Worm (Caenorhabditis elegans) whole organism, L4 larva: ENCODE data around the gene F10C1.9.

ENCODE experiments used
- D1046.2 ChIP-seq: fragments of 200-800 bp; sonication (Bioruptor generic); IDR thresholded peaks from 2 replicates; pipeline ENCODE4 v1.3.6; 2022; ENCODE audit warnings: missing genetic modification characterization, missing compliant biosample characterization
- F10B5.3 ChIP-seq: sonication (generic microtip); optimal IDR thresholded peaks from 2 replicates; lab custom pipeline; 2016; ENCODE audit warnings: mild to moderate bottlenecking, missing genetic modification characterization, missing compliant biosample characterization
- F26F4.8 ChIP-seq: fragments of 200-800 bp; sonication (Bioruptor generic); conservative IDR thresholded peaks from 2 replicates; pipeline ENCODE4 v1.3.6; 2022; ENCODE audit warnings: missing genetic modification characterization, missing compliant biosample characterization
- F37D6.2 ChIP-seq: sonication (generic microtip); optimal IDR thresholded peaks from 2 replicates; lab custom pipeline; 2016; ENCODE audit warnings: mild to moderate bottlenecking, missing genetic modification characterization, missing compliant biosample characterization
- R02D3.7 ChIP-seq: fragments of 150-350 bp; sonication (generic microtip); optimal IDR thresholded peaks from 3 replicates; lab custom pipeline; 2014; ENCODE audit warnings: missing biosample characterization, missing genetic modification characterization
- T20F7.1 ChIP-seq: fragments of 200-800 bp; sonication (Bioruptor generic); optimal IDR thresholded peaks from 2 replicates; lab custom pipeline; 2018; ENCODE audit warnings: mild to moderate bottlenecking, missing genetic modification characterization, missing compliant biosample characterization
- ZK337.2 ChIP-seq: fragments of 200-800 bp; sonication (Bioruptor generic); IDR thresholded peaks from 2 replicates; pipeline ENCODE4 v1.3.6; 2022; ENCODE audit warnings: missing genetic modification reagents, missing genetic modification characterization, missing compliant biosample characterization
- arid-1 ChIP-seq: fragments of 200-800 bp; sonication (Bioruptor generic); conservative IDR thresholded peaks from 2 replicates; pipeline ENCODE4 v1.3.6; 2022; ENCODE audit warnings: missing genetic modification reagents, missing genetic modification characterization, missing compliant biosample characterization
- ceh-44 ChIP-seq: fragments of 200-800 bp; sonication (Bioruptor generic); IDR thresholded peaks from 2 replicates; pipeline ENCODE4 v1.3.6; 2022; ENCODE audit warnings: missing genetic modification reagents, missing genetic modification characterization, missing compliant biosample characterization
- daf-16 ChIP-seq, 3 experiments: sonication (generic microtip); optimal IDR thresholded peaks; 2 replicates each; lab custom pipeline; 2016 to 2017; ENCODE audit warnings: missing genetic modification characterization in 3 of 3, missing genetic modification reagents in 3 of 3, mild to moderate bottlenecking in 2 of 3, missing compliant biosample characterization in 2 of 3, missing biosample characterization in 1 of 3, moderate library complexity in 1 of 3
- dmd-6 ChIP-seq: fragments of 200-800 bp; sonication (Bioruptor generic); IDR thresholded peaks from 2 replicates; pipeline ENCODE4 v1.3.6; 2022; ENCODE audit warnings: missing genetic modification reagents, missing genetic modification characterization, missing compliant biosample characterization
- duxl-1 ChIP-seq: sonication (generic microtip); optimal IDR thresholded peaks from 2 replicates; lab custom pipeline; 2016; ENCODE audit warnings: mild to moderate bottlenecking, missing genetic modification characterization, moderate library complexity, missing compliant biosample characterization; ENCODE audit not compliant: poor library complexity
- gei-8 ChIP-seq: fragments of 200-800 bp; sonication (Bioruptor generic); optimal IDR thresholded peaks from 2 replicates; lab custom pipeline; 2018; ENCODE audit warnings: mild to moderate bottlenecking, missing genetic modification characterization, missing compliant biosample characterization
- hif-1 ChIP-seq, 2 experiments: sonication (generic microtip); optimal IDR thresholded peaks; 2 replicates each; lab custom pipeline; 2016 to 2017; ENCODE audit warnings: missing compliant biosample characterization in 2 of 2, missing genetic modification characterization in 2 of 2, missing genetic modification reagents in 2 of 2, missing genotype in 2 of 2, mild to moderate bottlenecking in 1 of 2
- hlh-30 ChIP-seq: sonication (generic microtip); optimal IDR thresholded peaks from 2 replicates; lab custom pipeline; 2017; ENCODE audit warnings: antibody characterized with exemption, mild to moderate bottlenecking, missing genetic modification characterization, missing compliant biosample characterization; ENCODE audit not compliant: insufficient read depth
- lin-1 ChIP-seq: fragments of 200-800 bp; sonication (Bioruptor generic); IDR thresholded peaks from 2 replicates; pipeline ENCODE4 v1.3.6; 2022; ENCODE audit warnings: missing genetic modification reagents, missing genetic modification characterization, missing compliant biosample characterization
- lin-13 ChIP-seq: fragments of 150-350 bp; optimal IDR thresholded peaks from 2 replicates; lab custom pipeline; 2014; ENCODE audit warnings: missing biosample characterization, missing genetic modification reagents, missing genetic modification characterization
- lir-3 ChIP-seq: sonication (generic microtip); optimal IDR thresholded peaks from 2 replicates; lab custom pipeline; 2016; ENCODE audit warnings: mild to moderate bottlenecking, missing genetic modification characterization, missing compliant biosample characterization
- lsy-2 ChIP-seq, 2 experiments: fragments of 150-350 bp in 1 of 2; sonication (generic microtip) in 1 of 2; optimal IDR thresholded peaks; 2 replicates each; lab custom pipeline; 2014 to 2017; ENCODE audit warnings: missing biosample characterization in 2 of 2, missing genetic modification characterization in 2 of 2
- madf-5 ChIP-seq, 2 experiments: fragments of 200-800 bp; sonication (Bioruptor generic); IDR thresholded peaks; 2 replicates each; pipeline ENCODE4 v1.3.6; 2022; ENCODE audit warnings: missing compliant biosample characterization in 2 of 2, missing genetic modification characterization in 2 of 2
- mdl-1 ChIP-seq, 2 experiments: fragments of 150-350 bp in 1 of 2; sonication (generic microtip) in 1 of 2; optimal IDR thresholded peaks; 2 replicates each; lab custom pipeline; 2014 to 2017; ENCODE audit warnings: missing biosample characterization in 2 of 2, missing genetic modification characterization in 2 of 2
- mep-1 ChIP-seq: fragments of 150-350 bp; sonication (generic microtip); optimal IDR thresholded peaks from 3 replicates; lab custom pipeline; 2014; ENCODE audit warnings: missing biosample characterization, missing genetic modification characterization
- mes-2 ChIP-seq: sonication (generic microtip); optimal IDR thresholded peaks from 2 replicates; lab custom pipeline; 2016; ENCODE audit warnings: missing genotype, mild to moderate bottlenecking, missing genetic modification characterization, missing compliant biosample characterization; ENCODE audit not compliant: poor library complexity, severe bottlenecking
- mxl-2 ChIP-seq: fragments of 200-800 bp; sonication (Bioruptor generic); conservative IDR thresholded peaks from 2 replicates; pipeline ENCODE4 v1.3.6; 2022; ENCODE audit warnings: missing genetic modification reagents, missing genetic modification characterization, missing compliant biosample characterization
- mxl-3 ChIP-seq: fragments of 200-800 bp; sonication (Bioruptor generic); optimal IDR thresholded peaks from 2 replicates; lab custom pipeline; 2018; ENCODE audit warnings: mild to moderate bottlenecking, missing genetic modification characterization, missing compliant biosample characterization
- nhr-102 ChIP-seq: sonication (generic microtip); optimal IDR thresholded peaks from 2 replicates; lab custom pipeline; 2016; ENCODE audit warnings: mild to moderate bottlenecking, missing genetic modification characterization, moderate library complexity, missing compliant biosample characterization
- nhr-111 ChIP-seq: fragments of 200-800 bp; sonication (Bioruptor generic); optimal IDR thresholded peaks from 2 replicates; lab custom pipeline; 2018; ENCODE audit warnings: mild to moderate bottlenecking, missing genetic modification characterization, missing compliant biosample characterization
- nhr-25 ChIP-seq: sonication (generic microtip); optimal IDR thresholded peaks from 2 replicates; lab custom pipeline; 2017; ENCODE audit warnings: missing genetic modification characterization, mild to moderate bottlenecking, missing compliant biosample characterization, antibody characterized with exemption, moderate library complexity, borderline replicate concordance; ENCODE audit not compliant: insufficient read depth
- nhr-28 ChIP-seq: fragments of 150-350 bp; optimal IDR thresholded peaks from 2 replicates; lab custom pipeline; 2014; ENCODE audit warnings: missing biosample characterization, missing genetic modification characterization
- nhr-42 ChIP-seq: fragments of 200-800 bp; sonication (Bioruptor generic); IDR thresholded peaks from 2 replicates; pipeline ENCODE4 v1.3.6; 2022; ENCODE audit warnings: missing genetic modification characterization, missing compliant biosample characterization
- nhr-48 ChIP-seq: sonication (generic microtip); optimal IDR thresholded peaks from 2 replicates; lab custom pipeline; 2016; ENCODE audit warnings: mild to moderate bottlenecking, missing genetic modification characterization, missing compliant biosample characterization
- nhr-6 ChIP-seq: fragments of 150-350 bp; optimal IDR thresholded peaks from 2 replicates; lab custom pipeline; 2014; ENCODE audit warnings: missing biosample characterization, missing genetic modification characterization
- pha-4 ChIP-seq, 2 experiments: fragments of 150-350 bp in 1 of 2; fragments of 200-800 bp in 1 of 2; sonication (Bioruptor generic) in 1 of 2; IDR thresholded peaks in 1 of 2; optimal IDR thresholded peaks in 1 of 2; 2 replicates each; pipeline versions ENCODE4 v1.3.6 to Lab custom; 2014 to 2022; ENCODE audit warnings: missing genetic modification characterization in 2 of 2, missing genetic modification reagents in 2 of 2, missing biosample characterization in 1 of 2, missing compliant biosample characterization in 1 of 2
- saeg-2 ChIP-seq: fragments of 200-800 bp; sonication (Bioruptor generic); IDR thresholded peaks from 2 replicates; pipeline ENCODE4 v1.3.6; 2022; ENCODE audit warnings: missing genetic modification reagents, missing genetic modification characterization, missing compliant biosample characterization
- set-16 ChIP-seq: fragments of 200-800 bp; sonication (Bioruptor generic); IDR thresholded peaks from 2 replicates; pipeline ENCODE4 v1.3.6; 2022; ENCODE audit warnings: missing genetic modification reagents, missing genetic modification characterization, missing compliant biosample characterization
- snpc-4 ChIP-seq: fragments of 150-350 bp; optimal IDR thresholded peaks from 2 replicates; lab custom pipeline; 2014; ENCODE audit warnings: missing biosample characterization, missing genetic modification characterization
- tag-97 ChIP-seq: fragments of 200-800 bp; sonication (Bioruptor generic); IDR thresholded peaks from 2 replicates; pipeline ENCODE4 v1.3.6; 2022; ENCODE audit warnings: missing genetic modification characterization, missing compliant biosample characterization
- tra-1 ChIP-seq: fragments of 200-800 bp; sonication (Bioruptor generic); IDR thresholded peaks from 2 replicates; pipeline ENCODE4 v1.3.6; 2022; ENCODE audit warnings: missing genetic modification reagents, missing genetic modification characterization, missing compliant biosample characterization
- unc-130 ChIP-seq: sonication (generic microtip); optimal IDR thresholded peaks from 2 replicates; lab custom pipeline; 2016; ENCODE audit warnings: missing genetic modification reagents, missing genetic modification characterization, missing compliant biosample characterization
- unc-62 ChIP-seq, 3 experiments: fragments of 150-350 bp in 1 of 3; sonication (generic microtip); optimal IDR thresholded peaks in 2 of 3; peaks in 1 of 3; 1 replicate in 1 of 3; 2 replicates in 2 of 3; lab custom pipeline; 2014 to 2017; ENCODE audit warnings: missing biosample characterization in 3 of 3, missing genetic modification characterization in 3 of 3, missing genetic modification reagents in 3 of 3, missing genotype in 1 of 3
- vab-7 ChIP-seq: fragments of 200-800 bp; sonication (Bioruptor generic); IDR thresholded peaks from 2 replicates; pipeline ENCODE4 v1.3.6; 2022; ENCODE audit warnings: missing genetic modification reagents, missing genetic modification characterization, missing compliant biosample characterization
- zag-1 ChIP-seq: fragments of 150-350 bp; optimal IDR thresholded peaks from 2 replicates; lab custom pipeline; 2014; ENCODE audit warnings: missing biosample characterization, missing genetic modification characterization
- zip-2 ChIP-seq: fragments of 150-350 bp; optimal IDR thresholded peaks from 2 replicates; lab custom pipeline; 2014; ENCODE audit warnings: missing biosample characterization, missing genetic modification characterization
- ztf-11 ChIP-seq: fragments of 150-350 bp; optimal IDR thresholded peaks from 2 replicates; lab custom pipeline; 2014; ENCODE audit warnings: missing biosample characterization, missing genetic modification characterization

Gene F10C1.9

ce11 chrII:5781935-5782921, 37.1 kb upstream of the F10C1.9 start, which contains the start of gene K05F1.6:
Gene K05F1.6, plus strand, starts transcription at chrII:5782520.
- peak; percentile 39 for TF ChIP-seq nhr-111 (GFP tag; lab: Kevin White, UChicago)
- peak; percentile 56; the same call in 1 of the 2 replicates for TF ChIP-seq ZK337.2 (GFP tag; lab: Robert Waterston, UW)
- TF ChIP-seq madf-5 (GFP tag; IDR thresholded peaks at IDR 0.05; lab: Robert Waterston, UW), result 0 out of 4 replicates have a peak, but pooled peaks have one; percentile 38 to 52
- peak; percentile 46 for TF ChIP-seq nhr-48 (tag; lab: Kevin White, UChicago)
- TF ChIP-seq R02D3.7 (tag; lab: Kevin White, UChicago), result no peak
- TF ChIP-seq unc-130, result peak; percentile 78
- peak; percentile 63; the same call in 1 of the 2 replicates for TF ChIP-seq nhr-42 (GFP tag; lab: Robert Waterston, UW)
- TF ChIP-seq unc-62 (GFP tag; optimal IDR thresholded peaks at IDR 0.05 in 1 of 2; lab: Kevin White, UChicago), result peak in 1 of 2 experiments; percentile 92
- no peak for TF ChIP-seq unc-62 (tag; optimal IDR thresholded peaks at IDR 0.05; lab: Kevin White, UChicago)
- peak; percentile 42 for TF ChIP-seq zip-2
- TF ChIP-seq T20F7.1 (GFP tag; lab: Kevin White, UChicago), result peak; percentile 60
- TF ChIP-seq ztf-11 (tag; lab: Kevin White, UChicago), result no peak
- TF ChIP-seq dmd-6 (GFP tag; lab: Robert Waterston, UW), result peak; percentile 60
- TF ChIP-seq zag-1 (tag; lab: Kevin White, UChicago), result no peak
- TF ChIP-seq ceh-44, result peak; percentile 100
- peak; percentile 88 for TF ChIP-seq tra-1
- peak; percentile 45 for TF ChIP-seq nhr-6 (tag; lab: Kevin White, UChicago)
- no peak for TF ChIP-seq snpc-4 (tag; lab: Kevin White, UChicago)
- peak; percentile 88 for TF ChIP-seq vab-7
- TF ChIP-seq arid-1, result peak; percentile 89
- peak; percentile 80 for TF ChIP-seq lir-3 (tag; lab: Kevin White, UChicago)
- TF ChIP-seq nhr-25 (tag; lab: Kevin White, UChicago), result no peak
- peak; percentile 75 to 88 for TF ChIP-seq daf-16 (GFP tag; optimal IDR thresholded peaks at IDR 0.05; lab: Kevin White, UChicago)
- peak; percentile 50 for TF ChIP-seq daf-16 (tag; optimal IDR thresholded peaks at IDR 0.05; lab: Kevin White, UChicago)
- no peak; the same call in none of the 2 replicates for TF ChIP-seq set-16 (GFP tag; lab: Robert Waterston, UW)
- TF ChIP-seq lin-13 (GFP tag; lab: Kevin White, UChicago), result peak; percentile 65
- TF ChIP-seq hif-1 (tag; optimal IDR thresholded peaks at IDR 0.05; lab: Kevin White, UChicago), result peak in 1 of 2 experiments; percentile 12
- TF ChIP-seq D1046.2 (GFP tag; lab: Robert Waterston, UW), result peak; percentile 77; the same call in 1 of the 2 replicates
- TF ChIP-seq lsy-2 (tag; optimal IDR thresholded peaks at IDR 0.05; lab: Kevin White, UChicago), result peak in 1 of 2 experiments; percentile 54
- TF ChIP-seq mxl-2 (GFP tag; lab: Robert Waterston, UW), result peak; percentile 61; the same call in 1 of the 2 replicates
- TF ChIP-seq tag-97 (GFP tag; lab: Robert Waterston, UW), result 0 out of 2 replicates have a peak, but pooled peaks have one; percentile 28
- peak; percentile 54; the same call in 1 of the 2 replicates for TF ChIP-seq F26F4.8 (GFP tag; lab: Robert Waterston, UW)
- TF ChIP-seq duxl-1 (tag; lab: Kevin White, UChicago), result peak; percentile 79
- peak; percentile 79 for TF ChIP-seq mes-2 (tag; lab: Kevin White, UChicago)
- TF ChIP-seq F37D6.2 (tag; lab: Kevin White, UChicago), result peak; percentile 31
- TF ChIP-seq F10B5.3, result no peak
- peak; percentile 57 for TF ChIP-seq mxl-3 (GFP tag; lab: Kevin White, UChicago)
- TF ChIP-seq nhr-102 (tag; lab: Kevin White, UChicago), result peak; percentile 83
- TF ChIP-seq hlh-30 (tag; lab: Kevin White, UChicago), result peak; percentile 62
- peak in 1 of 2 experiments; percentile 17 for TF ChIP-seq mdl-1 (tag; optimal IDR thresholded peaks at IDR 0.05; lab: Kevin White, UChicago)
- peak; percentile 82; the same call in 1 of the 2 replicates for TF ChIP-seq lin-1
- no peak for TF ChIP-seq nhr-28 (tag; lab: Kevin White, UChicago)
- peak; percentile 91 for TF ChIP-seq gei-8 (GFP tag; lab: Kevin White, UChicago)
- TF ChIP-seq saeg-2 (GFP tag; lab: Robert Waterston, UW), result peak; percentile 81; the same call in 1 of the 2 replicates
- TF ChIP-seq pha-4 (GFP tag; IDR thresholded peaks at IDR 0.05; lab: Robert Waterston, UW), result peak; percentile 85; the same call in 1 of the 2 replicates
- TF ChIP-seq pha-4 (tag; optimal IDR thresholded peaks at IDR 0.05; lab: Kevin White, UChicago), result no peak
- TF ChIP-seq mep-1, result peak; percentile 65
